Fruit fly (Drosophila melanogaster) whole organism, embryonic: ENCODE measurements around the gene ftz-f1.
A peak's percentile ranks its signal among the peaks of the same experiment; 100 is the strongest.

Experiments used
- Bdp1 ChIP-seq: fragments of 200-800 bp; sonication (Bioruptor generic); optimal IDR thresholded peaks from 3 replicates; lab custom pipeline; 2016; ENCODE audit warnings: missing biosample characterization, missing genetic modification characterization
- Bteb2 ChIP-seq: fragments of 200-800 bp; sonication (Bioruptor generic); optimal IDR thresholded peaks from 2 replicates; lab custom pipeline; 2016; ENCODE audit warnings: missing biosample characterization, missing genetic modification characterization
- CG11504 ChIP-seq: fragments of 200-800 bp; sonication (Bioruptor generic); optimal IDR thresholded peaks from 3 replicates; lab custom pipeline; 2019; ENCODE audit warnings: missing biosample characterization, mild to moderate bottlenecking, missing genetic modification characterization, moderate library complexity
- CG12299 ChIP-seq: fragments of 200-800 bp; sonication (Bioruptor generic); optimal IDR thresholded peaks from 2 replicates; lab custom pipeline; 2018; ENCODE audit warnings: missing biosample characterization, mild to moderate bottlenecking, missing genetic modification characterization
- CG14860 ChIP-seq: fragments of 200-800 bp; sonication (Bioruptor generic); IDR thresholded peaks from 3 replicates; pipeline ENCODE4 v1.3.6; 2022; ENCODE audit warnings: missing biosample characterization, missing genetic modification characterization; ENCODE audit not compliant: partially characterized antibody
- CG15011 ChIP-seq: fragments of 200-800 bp; sonication (Bioruptor generic); optimal IDR thresholded peaks from 3 replicates; lab custom pipeline; 2018; ENCODE audit warnings: missing biosample characterization, mild to moderate bottlenecking, missing genetic modification characterization
- CG15479 ChIP-seq: fragments of 200-800 bp; sonication (Bioruptor generic); optimal IDR thresholded peaks from 3 replicates; lab custom pipeline; 2019; ENCODE audit warnings: missing biosample characterization, mild to moderate bottlenecking, missing genetic modification characterization, moderate library complexity
- CG15601 ChIP-seq: fragments of 200-800 bp; sonication (Bioruptor generic); optimal IDR thresholded peaks from 3 replicates; lab custom pipeline; 2019; ENCODE audit warnings: missing biosample characterization, mild to moderate bottlenecking, missing genetic modification characterization, moderate library complexity
- CG1602 ChIP-seq: fragments of 200-800 bp; sonication (Bioruptor generic); optimal IDR thresholded peaks from 3 replicates; lab custom pipeline; 2016; ENCODE audit warnings: missing biosample characterization, missing genetic modification characterization
- CG17186 ChIP-seq: fragments of 200-800 bp; sonication (Bioruptor generic); optimal IDR thresholded peaks from 3 replicates; lab custom pipeline; 2017; ENCODE audit warnings: missing biosample characterization, missing genetic modification reagents, missing genetic modification characterization
- CG17359 ChIP-seq: fragments of 200-800 bp; sonication (Bioruptor generic); optimal IDR thresholded peaks from 3 replicates; lab custom pipeline; 2018; ENCODE audit warnings: missing biosample characterization, mild to moderate bottlenecking, missing genetic modification characterization, moderate library complexity
- CG17568 ChIP-seq: fragments of 200-800 bp; sonication (Bioruptor generic); optimal IDR thresholded peaks from 2 replicates; lab custom pipeline; 2018; ENCODE audit warnings: missing biosample characterization, mild to moderate bottlenecking, missing genetic modification characterization, moderate library complexity
- CG18599 ChIP-seq: fragments of 200-800 bp; sonication (Bioruptor generic); optimal IDR thresholded peaks from 3 replicates; lab custom pipeline; 2017; ENCODE audit warnings: missing biosample characterization, missing genetic modification characterization, mild to moderate bottlenecking, moderate library complexity, missing genetic modification reagents
- CG2120 ChIP-seq: fragments of 200-800 bp; sonication (Bioruptor generic); optimal IDR thresholded peaks from 3 replicates; lab custom pipeline; 2016; ENCODE audit warnings: missing biosample characterization, missing genetic modification characterization
- CG2678 ChIP-seq: fragments of 200-800 bp; sonication (Bioruptor generic); optimal IDR thresholded peaks from 3 replicates; lab custom pipeline; 2019; ENCODE audit warnings: missing biosample characterization, mild to moderate bottlenecking, missing genetic modification characterization, moderate library complexity
- CG2875 ChIP-seq: fragments of 200-800 bp; sonication (Bioruptor generic); optimal IDR thresholded peaks from 2 replicates; lab custom pipeline; 2017; ENCODE audit warnings: missing biosample characterization, mild to moderate bottlenecking, missing genetic modification characterization, missing genetic modification reagents
- CG3281 ChIP-seq: fragments of 200-800 bp; sonication (Bioruptor generic); optimal IDR thresholded peaks from 3 replicates; lab custom pipeline; 2017; ENCODE audit warnings: missing biosample characterization, mild to moderate bottlenecking, missing genetic modification characterization
- CG34376 ChIP-seq: fragments of 200-800 bp; sonication (Bioruptor generic); optimal IDR thresholded peaks from 2 replicates; lab custom pipeline; 2018; ENCODE audit warnings: missing biosample characterization, mild to moderate bottlenecking, missing genetic modification characterization
- CG6254 ChIP-seq: fragments of 200-800 bp; sonication (Bioruptor generic); optimal IDR thresholded peaks from 3 replicates; lab custom pipeline; 2017; ENCODE audit warnings: mild to moderate bottlenecking, missing biosample characterization, missing genetic modification reagents, missing genetic modification characterization
- CG6813 ChIP-seq: fragments of 200-800 bp; sonication (Bioruptor generic); optimal IDR thresholded peaks from 2 replicates; lab custom pipeline; 2017; ENCODE audit warnings: missing biosample characterization, missing genetic modification characterization, mild to moderate bottlenecking, moderate library complexity, missing genetic modification reagents
- CG6854 ChIP-seq: fragments of 200-800 bp; sonication (Bioruptor generic); optimal IDR thresholded peaks from 3 replicates; lab custom pipeline; 2017; ENCODE audit warnings: missing biosample characterization, mild to moderate bottlenecking, missing genetic modification characterization
- CG7839 ChIP-seq: fragments of 200-800 bp; sonication (Bioruptor generic); optimal IDR thresholded peaks from 3 replicates; lab custom pipeline; 2018; ENCODE audit warnings: missing biosample characterization, mild to moderate bottlenecking, missing genetic modification characterization, moderate library complexity
- CG8089 ChIP-seq: fragments of 200-800 bp; sonication (Bioruptor generic); optimal IDR thresholded peaks from 3 replicates; lab custom pipeline; 2016; ENCODE audit warnings: missing biosample characterization, missing genetic modification characterization
- CG8281 ChIP-seq: fragments of 200-800 bp; sonication (Bioruptor generic); optimal IDR thresholded peaks from 2 replicates; lab custom pipeline; 2018; ENCODE audit warnings: missing biosample characterization, mild to moderate bottlenecking, missing genetic modification characterization, moderate library complexity
- CG8290 ChIP-seq, 3 experiments: fragments of 200-800 bp; sonication (Bioruptor generic); optimal IDR thresholded peaks; 2 replicates each; lab custom pipeline; 2016 to 2019; ENCODE audit warnings: missing biosample characterization in 3 of 3, missing genetic modification characterization in 3 of 3, mild to moderate bottlenecking in 2 of 3, moderate library complexity in 1 of 3
- CG9727 ChIP-seq: fragments of 200-800 bp; sonication (Bioruptor generic); optimal IDR thresholded peaks from 3 replicates; lab custom pipeline; 2017; ENCODE audit warnings: missing biosample characterization, mild to moderate bottlenecking, missing genetic modification characterization
- Dad ChIP-seq: fragments of 200-800 bp; sonication (Bioruptor generic); optimal IDR thresholded peaks from 3 replicates; lab custom pipeline; 2016; ENCODE audit warnings: missing biosample characterization, missing genetic modification characterization
- ERR ChIP-seq: fragments of 200-800 bp; sonication (Bioruptor generic); optimal IDR thresholded peaks from 2 replicates; lab custom pipeline; 2016; ENCODE audit warnings: missing biosample characterization, missing genetic modification characterization
- Elba2 ChIP-seq: fragments of 200-800 bp; sonication (Bioruptor generic); optimal IDR thresholded peaks from 3 replicates; lab custom pipeline; 2016; ENCODE audit warnings: missing biosample characterization, missing genetic modification characterization
- Fer3 ChIP-seq: fragments of 200-800 bp; sonication (Bioruptor generic); optimal IDR thresholded peaks from 2 replicates; lab custom pipeline; 2018; ENCODE audit warnings: missing biosample characterization, mild to moderate bottlenecking, missing genetic modification characterization, moderate library complexity
- NK7.1 ChIP-seq: fragments of 200-800 bp; sonication (Bioruptor generic); optimal IDR thresholded peaks from 3 replicates; lab custom pipeline; 2016; ENCODE audit warnings: missing biosample characterization, missing genetic modification characterization
- Oaz ChIP-seq: fragments of 200-800 bp; sonication (Bioruptor generic); IDR thresholded peaks from 2 replicates; pipeline ENCODE4 v1.3.6; 2022; ENCODE audit warnings: missing biosample characterization, missing genetic modification characterization
- Xbp1 ChIP-seq: fragments of 200-800 bp; sonication (Bioruptor generic); optimal IDR thresholded peaks from 3 replicates; lab custom pipeline; 2016; ENCODE audit warnings: missing biosample characterization, mild to moderate bottlenecking, missing genetic modification characterization
- Xrp1 ChIP-seq: fragments of 200-800 bp; sonication (Bioruptor generic); IDR thresholded peaks from 2 replicates; pipeline ENCODE4 v1.3.6; 2022; ENCODE audit warnings: missing biosample characterization, missing genetic modification characterization
- ac ChIP-seq: fragments of 200-800 bp; sonication (Bioruptor generic); optimal IDR thresholded peaks from 3 replicates; lab custom pipeline; 2017; ENCODE audit warnings: missing biosample characterization, mild to moderate bottlenecking, missing genetic modification characterization
- ato ChIP-seq: fragments of 200-800 bp; sonication (Bioruptor generic); IDR thresholded peaks from 2 replicates; pipeline ENCODE4 v1.3.6; 2022; ENCODE audit warnings: missing biosample characterization, missing genetic modification characterization; ENCODE audit not compliant: partially characterized antibody
- bcd ChIP-seq: fragments of 200-800 bp; sonication (Bioruptor generic); optimal IDR thresholded peaks from 2 replicates; lab custom pipeline; 2017; ENCODE audit warnings: missing biosample characterization, mild to moderate bottlenecking, missing genetic modification characterization
- crc ChIP-seq: fragments of 200-800 bp; sonication (Bioruptor generic); optimal IDR thresholded peaks from 2 replicates; lab custom pipeline; 2016; ENCODE audit warnings: missing biosample characterization, missing genetic modification characterization
- dpn ChIP-seq, 2 experiments: fragments of 200-800 bp; sonication (Bioruptor generic); optimal IDR thresholded peaks; 3 replicates each; lab custom pipeline; 2016; ENCODE audit warnings: missing biosample characterization in 2 of 2, missing genetic modification characterization in 2 of 2
- gcm ChIP-seq: fragments of 200-800 bp; sonication (Bioruptor generic); optimal IDR thresholded peaks from 2 replicates; lab custom pipeline; 2019; ENCODE audit warnings: missing biosample characterization, mild to moderate bottlenecking, missing genetic modification characterization, moderate library complexity
- mirr ChIP-seq: fragments of 200-800 bp; sonication (Bioruptor generic); optimal IDR thresholded peaks from 3 replicates; lab custom pipeline; 2018; ENCODE audit warnings: missing biosample characterization, mild to moderate bottlenecking, missing genetic modification characterization
- scrt ChIP-seq: fragments of 200-800 bp; sonication (Bioruptor generic); optimal IDR thresholded peaks from 2 replicates; lab custom pipeline; 2018; ENCODE audit warnings: missing biosample characterization, mild to moderate bottlenecking, missing genetic modification characterization, moderate library complexity
- sens ChIP-seq: fragments of 200-800 bp; sonication (Bioruptor generic); peaks from one replicate; lab custom pipeline; 2016; ENCODE audit warnings: missing biosample characterization, missing genetic modification characterization
- sima ChIP-seq: fragments of 200-800 bp; sonication (Bioruptor generic); optimal IDR thresholded peaks from 2 replicates; lab custom pipeline; 2016; ENCODE audit warnings: missing biosample characterization, missing genetic modification characterization
- tll ChIP-seq, 2 experiments: fragments of 200-800 bp in 1 of 2; fragments of >200 bp in 1 of 2; sonication (Bioruptor generic) in 1 of 2; optimal IDR thresholded peaks; 2 replicates each; lab custom pipeline; 2017 to 2019; ENCODE audit warnings: missing biosample characterization in 2 of 2, missing genetic modification characterization in 2 of 2, mild to moderate bottlenecking in 1 of 2, moderate library complexity in 1 of 2
- twi ChIP-seq: fragments of 200-800 bp; optimal IDR thresholded peaks from 2 replicates; lab custom pipeline; 2019; ENCODE audit warnings: missing biosample characterization, mild to moderate bottlenecking, missing genetic modification characterization, moderate library complexity

Gene ftz-f1

DNA sequence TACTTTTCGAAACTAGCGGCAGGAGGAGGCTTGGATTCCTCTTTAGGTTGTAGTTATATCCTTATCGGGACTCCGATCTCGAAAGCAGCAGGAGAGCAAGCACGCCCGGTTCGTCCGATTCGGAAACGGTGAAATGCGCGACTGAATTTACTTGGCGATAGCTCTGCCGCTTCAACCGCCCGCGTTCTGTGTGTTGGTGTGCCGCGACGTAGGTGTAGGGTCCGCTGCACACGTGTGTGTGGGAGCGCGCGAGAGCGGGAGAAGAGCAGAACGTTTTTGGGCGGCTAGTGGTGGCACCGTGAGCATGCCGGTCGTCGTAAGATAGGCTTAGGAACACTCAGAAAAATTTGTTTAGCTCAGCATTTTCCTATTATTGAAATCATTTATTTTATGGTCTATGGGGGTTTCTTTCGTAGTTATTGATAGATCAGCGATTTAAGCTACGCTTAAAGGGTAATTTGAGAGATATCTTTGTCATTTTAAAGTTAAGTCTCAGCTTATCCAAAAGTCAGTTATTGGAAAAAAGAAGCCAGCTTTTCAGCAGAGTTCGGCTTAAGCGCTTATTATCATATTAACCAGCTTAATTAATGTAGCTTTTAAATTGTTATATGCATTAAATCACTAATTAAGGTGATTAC, 39.4 kb upstream of the ftz-f1 start (continued):
- TF ChIP-seq mirr: peak; percentile 24
- peak; percentile 20 for TF ChIP-seq Bdp1 (GFP tag; lab: Kevin White, UChicago)
- peak; percentile 2 for TF ChIP-seq CG15601
- TF ChIP-seq CG6254 (GFP tag; lab: Kevin White, UChicago): no peak
- TF ChIP-seq sens (GFP tag; lab: Kevin White, UChicago): peak; percentile 87
- peak in 1 of 2 experiments; percentile 25 for TF ChIP-seq dpn (GFP tag; optimal IDR thresholded peaks at IDR 0.05; lab: Kevin White, UChicago)
- TF ChIP-seq CG14860: no peak
- TF ChIP-seq CG17186 (GFP tag; lab: Kevin White, UChicago): peak; percentile 0
- peak; percentile 96 for TF ChIP-seq CG15479 (GFP tag; lab: Kevin White, UChicago)
- no peak for TF ChIP-seq CG8089 (GFP tag; lab: Kevin White, UChicago)
- no peak for TF ChIP-seq Bteb2
- TF ChIP-seq twi (tag; lab: Kevin White, UChicago): no peak
- peak; percentile 0 for TF ChIP-seq bcd
- no peak for TF ChIP-seq sima
- peak; percentile 8 for TF ChIP-seq CG1602
- TF ChIP-seq CG6813 (GFP tag; lab: Kevin White, UChicago): peak; percentile 20
- peak; percentile 44 for TF ChIP-seq CG7839 (tag; lab: Kevin White, UChicago)
- peak; percentile 42 for TF ChIP-seq Xbp1
- TF ChIP-seq CG9727 (GFP tag; lab: Kevin White, UChicago): no peak
- peak in 1 of 2 experiments; percentile 29 for TF ChIP-seq tll (GFP tag; optimal IDR thresholded peaks at IDR 0.05; lab: Kevin White, UChicago)
- no peak for TF ChIP-seq Xrp1 (GFP tag; lab: Robert Waterston, UW)
- TF ChIP-seq ato: no peak
- no peak for TF ChIP-seq ERR
- TF ChIP-seq CG11504 (tag; lab: Kevin White, UChicago): peak; percentile 34
- TF ChIP-seq Dad: peak; percentile 22

DNA sequence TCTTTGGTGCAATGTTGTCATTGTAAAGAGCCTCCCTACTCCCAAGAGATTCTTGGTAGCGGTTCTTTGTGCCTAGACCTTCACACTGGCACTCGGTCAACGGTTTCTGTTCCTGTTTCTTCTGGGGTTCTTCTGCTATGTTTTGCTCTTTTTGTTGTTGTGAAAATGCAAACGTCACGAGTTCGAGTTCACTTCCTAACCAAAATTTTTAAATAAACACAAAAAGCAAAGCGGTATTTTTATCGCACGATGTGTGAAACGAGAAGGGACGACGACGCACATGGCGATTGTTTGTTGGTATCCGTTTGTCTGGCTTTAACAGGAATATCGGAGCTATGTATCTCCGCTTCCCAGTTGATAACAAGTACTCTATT, 38.9 kb upstream of the ftz-f1 start:
- TF ChIP-seq sens (GFP tag; lab: Kevin White, UChicago) (no peak), tll (GFP tag; optimal IDR thresholded peaks at IDR 0.05; lab: Kevin White, UChicago) (peak in 1 of 2 experiments; percentile 85)

DNA sequence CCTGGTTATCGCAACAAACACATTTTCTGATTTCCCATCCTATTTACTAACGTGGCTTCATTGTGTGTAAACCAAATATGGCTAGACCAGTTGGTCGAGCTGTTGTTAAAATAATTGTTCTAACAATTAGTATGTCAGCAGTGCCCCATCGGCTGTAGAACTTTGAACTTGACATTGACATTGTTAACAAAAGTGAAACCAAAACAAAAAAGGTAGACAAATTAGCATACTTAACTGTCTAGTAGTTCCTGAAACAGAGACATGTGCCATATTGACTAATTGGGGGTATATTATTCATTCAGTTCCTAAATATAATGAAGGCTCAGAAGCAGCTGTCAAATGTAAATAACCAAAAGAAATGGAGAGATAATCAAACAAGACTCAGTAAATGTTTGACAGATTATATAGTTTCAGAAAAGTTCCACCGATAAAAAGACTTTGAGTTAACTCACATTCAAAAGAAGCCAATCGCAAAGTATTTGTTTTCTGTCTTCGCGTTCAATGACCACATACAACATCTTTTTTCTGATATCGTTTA, 36.7 kb upstream of the ftz-f1 start:
- peak; percentile 20 for TF ChIP-seq CG2875
- TF ChIP-seq Elba2: no peak
- no peak for TF ChIP-seq CG15479 (GFP tag; lab: Kevin White, UChicago)
- peak; percentile 84 for TF ChIP-seq CG18599 (GFP tag; lab: Kevin White, UChicago)
- TF ChIP-seq CG8290 (GFP tag; optimal IDR thresholded peaks at IDR 0.05; lab: Kevin White, UChicago): no peak
- peak in 1 of 2 experiments; percentile 40 for TF ChIP-seq CG8290 (tag; optimal IDR thresholded peaks at IDR 0.05; lab: Kevin White, UChicago)
- peak; percentile 51 for TF ChIP-seq CG6854 (GFP tag; lab: Kevin White, UChicago)
- TF ChIP-seq tll (GFP tag; optimal IDR thresholded peaks at IDR 0.05; lab: Kevin White, UChicago): peak in 1 of 2 experiments; percentile 28
- peak; percentile 23 for TF ChIP-seq Fer3
- TF ChIP-seq ac (GFP tag; lab: Kevin White, UChicago): peak; percentile 5
- TF ChIP-seq Oaz: no peak
- TF ChIP-seq NK7.1 (GFP tag; lab: Kevin White, UChicago): peak; percentile 43
- TF ChIP-seq crc (GFP tag; lab: Kevin White, UChicago): peak; percentile 26
- TF ChIP-seq gcm: no peak
- peak; percentile 65 for TF ChIP-seq CG2678 (tag; lab: Kevin White, UChicago)
- peak; percentile 8 for TF ChIP-seq CG34376
- TF ChIP-seq CG15011 (GFP tag; lab: Kevin White, UChicago): peak; percentile 41
- peak; percentile 24 for TF ChIP-seq scrt (GFP tag; lab: Kevin White, UChicago)
- TF ChIP-seq CG17568 (GFP tag; lab: Kevin White, UChicago): peak; percentile 10
- TF ChIP-seq CG3281: peak; percentile 13
- peak; percentile 22 for TF ChIP-seq CG12299
- TF ChIP-seq CG8281 (tag; lab: Kevin White, UChicago): peak; percentile 68
- peak; percentile 35 for TF ChIP-seq CG17359
- TF ChIP-seq CG2120 (GFP tag; lab: Kevin White, UChicago): no peak
